Fruit fly (Drosophila melanogaster) whole organism, adult: Measurements from ENCODE around the gene CG12974.

ENCODE experiments used
- CG11617 ChIP-seq: fragments of 200-800 bp; sonication (Bioruptor generic); optimal IDR thresholded peaks from 2 replicates; lab custom pipeline; 2017; ENCODE audit warnings: mild to moderate bottlenecking, missing biosample characterization, missing genetic modification reagents, missing genetic modification characterization
- CG12768 ChIP-seq: fragments of 200-800 bp; sonication (Bioruptor generic); optimal IDR thresholded peaks from 2 replicates; lab custom pipeline; 2017; ENCODE audit warnings: missing biosample characterization, missing genetic modification characterization, mild to moderate bottlenecking, moderate library complexity, missing genetic modification reagents
- CG14711 ChIP-seq: fragments of 200-800 bp; sonication (Bioruptor generic); optimal IDR thresholded peaks from 2 replicates; lab custom pipeline; 2018; ENCODE audit warnings: missing biosample characterization, mild to moderate bottlenecking, missing genetic modification characterization, moderate library complexity
- CG1620 ChIP-seq: fragments of 200-800 bp; sonication (Bioruptor generic); optimal IDR thresholded peaks from 2 replicates; lab custom pipeline; 2016; ENCODE audit warnings: missing biosample characterization, missing genetic modification characterization
- CG33017 ChIP-seq: fragments of 200-800 bp; sonication (Bioruptor generic); optimal IDR thresholded peaks from 2 replicates; lab custom pipeline; 2018; ENCODE audit warnings: missing biosample characterization, mild to moderate bottlenecking, missing genetic modification characterization, moderate library complexity
- CG5204 ChIP-seq: fragments of 200-800 bp; sonication (Bioruptor generic); optimal IDR thresholded peaks from 2 replicates; lab custom pipeline; 2016; ENCODE audit warnings: missing biosample characterization, missing genetic modification characterization
- CG7045 ChIP-seq: fragments of 200-800 bp; sonication (Bioruptor generic); optimal IDR thresholded peaks from 2 replicates; lab custom pipeline; 2017; ENCODE audit warnings: missing biosample characterization, mild to moderate bottlenecking, missing genetic modification characterization
- CG7101 ChIP-seq: fragments of 200-800 bp; sonication (Bioruptor generic); optimal IDR thresholded peaks from 2 replicates; lab custom pipeline; 2018; ENCODE audit warnings: missing biosample characterization, mild to moderate bottlenecking, missing genetic modification characterization, moderate library complexity
- Clk ChIP-seq: fragments of 200-800 bp; sonication (Bioruptor generic); optimal IDR thresholded peaks from 2 replicates; lab custom pipeline; 2017; ENCODE audit warnings: missing biosample characterization, missing genetic modification characterization
- Crg-1 ChIP-seq: fragments of 200-800 bp; sonication (Bioruptor generic); optimal IDR thresholded peaks from 2 replicates; lab custom pipeline; 2016; ENCODE audit warnings: missing biosample characterization, missing genetic modification characterization
- Hr96 ChIP-seq: fragments of 200-800 bp; sonication (Bioruptor generic); optimal IDR thresholded peaks from 2 replicates; lab custom pipeline; 2016; ENCODE audit warnings: missing biosample characterization, missing genetic modification characterization
- Mnt ChIP-seq: fragments of 200-800 bp; sonication (Bioruptor generic); optimal IDR thresholded peaks from 2 replicates; lab custom pipeline; 2016; ENCODE audit warnings: missing biosample characterization, mild to moderate bottlenecking, missing genetic modification characterization
- bab1 ChIP-seq: fragments of 200-800 bp; sonication (Bioruptor generic); optimal IDR thresholded peaks from 3 replicates; lab custom pipeline; 2019; ENCODE audit warnings: missing biosample characterization, mild to moderate bottlenecking, missing genetic modification characterization, moderate library complexity
- cic ChIP-seq: fragments of 200-800 bp; sonication (Bioruptor generic); optimal IDR thresholded peaks from 2 replicates; lab custom pipeline; 2017; ENCODE audit warnings: missing biosample characterization, mild to moderate bottlenecking, missing genetic modification characterization, moderate library complexity
- cnc ChIP-seq, 2 experiments: fragments of >200 bp; optimal IDR thresholded peaks; 2 replicates each; lab custom pipeline; 2017
- kay ChIP-seq: fragments of 200-800 bp; sonication (Bioruptor generic); peaks from one replicate; lab custom pipeline; 2016; ENCODE audit warnings: missing biosample characterization, missing genetic modification characterization, borderline replicate concordance
- ovo ChIP-seq: fragments of 200-800 bp; sonication (Bioruptor generic); optimal IDR thresholded peaks from 2 replicates; lab custom pipeline; 2016; ENCODE audit warnings: missing biosample characterization, missing genetic modification characterization
- pad ChIP-seq: fragments of 200-800 bp; sonication (Bioruptor generic); optimal IDR thresholded peaks from 3 replicates; lab custom pipeline; 2017; ENCODE audit warnings: missing biosample characterization, missing genetic modification characterization, mild to moderate bottlenecking, moderate library complexity, missing genetic modification reagents
- tj ChIP-seq: fragments of 200-800 bp; sonication (Bioruptor generic); optimal IDR thresholded peaks from 3 replicates; lab custom pipeline; 2017; ENCODE audit warnings: missing biosample characterization, mild to moderate bottlenecking, missing genetic modification characterization, moderate library complexity
- toe ChIP-seq: fragments of 200-800 bp; sonication (Bioruptor generic); optimal IDR thresholded peaks from 2 replicates; lab custom pipeline; 2016; ENCODE audit warnings: missing biosample characterization, missing genetic modification characterization

Gene CG12974

dm6 chr3L:21279876-21280566, 5.7 kb downstream of the CG12974 start, which contains the start of gene AcCoAS:
AcCoAS (minus strand) TSS chr3L:21280243.
- peak; percentile 84 for TF ChIP-seq CG33017 (tag; lab: Kevin White, UChicago)
- TF ChIP-seq tj (GFP tag; lab: Kevin White, UChicago): peak; percentile 8
- TF ChIP-seq CG11617 (GFP tag; lab: Kevin White, UChicago): peak; percentile 58
- peak; percentile 87 for TF ChIP-seq cic (GFP tag; lab: Kevin White, UChicago)
- TF ChIP-seq kay (GFP tag; lab: Kevin White, UChicago): peak; percentile 96
- TF ChIP-seq CG7101 (tag; lab: Kevin White, UChicago): peak; percentile 72
- peak; percentile 74 for TF ChIP-seq Crg-1 (GFP tag; lab: Kevin White, UChicago)
- TF ChIP-seq Clk (GFP tag; lab: Kevin White, UChicago): no peak
- TF ChIP-seq CG14711 (tag; lab: Kevin White, UChicago): peak; percentile 51
- TF ChIP-seq CG5204 (GFP tag; lab: Kevin White, UChicago): no peak
- peak; percentile 45 for TF ChIP-seq Hr96 (GFP tag; lab: Kevin White, UChicago)
- TF ChIP-seq CG1620 (GFP tag; lab: Kevin White, UChicago): peak; percentile 18
- peak; percentile 64 for TF ChIP-seq CG7045 (GFP tag; lab: Kevin White, UChicago)
- TF ChIP-seq pad: peak; percentile 51
- TF ChIP-seq toe: no peak
- TF ChIP-seq ovo: no peak
- TF ChIP-seq Mnt: peak; percentile 66
- peak; percentile 66 for TF ChIP-seq bab1 (GFP tag; lab: Kevin White, UChicago)
- TF ChIP-seq CG12768 (GFP tag; lab: Kevin White, UChicago): peak; percentile 81

- TF ChIP-seq CG33017 (tag; lab: Kevin White, UChicago): no peak
- TF ChIP-seq Clk (GFP tag; lab: Kevin White, UChicago): no peak
- no peak for TF ChIP-seq pad
- no peak for TF ChIP-seq Crg-1 (GFP tag; lab: Kevin White, UChicago)
- no peak for TF ChIP-seq CG1620 (GFP tag; lab: Kevin White, UChicago)
- TF ChIP-seq toe: no peak
- no peak for TF ChIP-seq CG5204 (GFP tag; lab: Kevin White, UChicago)
- TF ChIP-seq CG11617 (GFP tag; lab: Kevin White, UChicago): no peak
- TF ChIP-seq tj (GFP tag; lab: Kevin White, UChicago): no peak
- TF ChIP-seq bab1 (GFP tag; lab: Kevin White, UChicago): no peak
Measured at dm6 chr3L:21279168-21279567, 6.6 kb downstream of the CG12974 start.

dm6 chr3L:21277897-21278530, 7.7 kb downstream of the CG12974 start:
- TF ChIP-seq pad (no peak), cic (GFP tag; lab: Kevin White, UChicago) (peak; percentile 66), Mnt (peak; percentile 24), CG1620 (GFP tag; lab: Kevin White, UChicago) (no peak), bab1 (GFP tag; lab: Kevin White, UChicago) (no peak), Crg-1 (GFP tag; lab: Kevin White, UChicago) (no peak), Clk (GFP tag; lab: Kevin White, UChicago) (no peak), CG14711 (tag; lab: Kevin White, UChicago) (no peak), cnc (optimal IDR thresholded peaks at IDR 0.05; lab: Kevin White, UChicago) (no peak), toe (no peak), CG12768 (GFP tag; lab: Kevin White, UChicago) (peak; percentile 56), ovo (no peak), CG7045 (GFP tag; lab: Kevin White, UChicago) (no peak), tj (GFP tag; lab: Kevin White, UChicago) (no peak), CG7101 (tag; lab: Kevin White, UChicago) (no peak)

- TF ChIP-seq cnc (optimal IDR thresholded peaks at IDR 0.05; lab: Kevin White, UChicago) (no peak), CG11617 (GFP tag; lab: Kevin White, UChicago) (no peak), CG7101 (tag; lab: Kevin White, UChicago) (peak; percentile 52), Clk (GFP tag; lab: Kevin White, UChicago) (no peak), Mnt (no peak), Hr96 (GFP tag; lab: Kevin White, UChicago) (no peak), pad (peak; percentile 46), CG12768 (GFP tag; lab: Kevin White, UChicago) (peak; percentile 62), tj (GFP tag; lab: Kevin White, UChicago) (peak; percentile 23), cic (GFP tag; lab: Kevin White, UChicago) (no peak), bab1 (GFP tag; lab: Kevin White, UChicago) (peak; percentile 78), CG33017 (tag; lab: Kevin White, UChicago) (no peak), Crg-1 (GFP tag; lab: Kevin White, UChicago) (no peak), CG14711 (tag; lab: Kevin White, UChicago) (peak; percentile 55), CG1620 (GFP tag; lab: Kevin White, UChicago) (peak; percentile 9), toe (peak; percentile 28), kay (GFP tag; lab: Kevin White, UChicago) (no peak), ovo (peak; percentile 46), CG7045 (GFP tag; lab: Kevin White, UChicago) (peak; percentile 56), CG5204 (GFP tag; lab: Kevin White, UChicago) (no peak)
Measured at dm6 chr3L:21276296-21277257, 9.2 kb downstream of the CG12974 start.
